Worm (Caenorhabditis elegans) whole organism, L3 larva: Measurements from ENCODE around the gene F41G3.21.

ENCODE experiments used
- ceh-16 ChIP-seq: sonication (generic microtip); optimal IDR thresholded peaks from 2 replicates; lab custom pipeline; 2017; ENCODE audit warnings: missing biosample characterization, missing genetic modification characterization
- ceh-82 ChIP-seq: fragments of 150-350 bp; optimal IDR thresholded peaks from 2 replicates; lab custom pipeline; 2014; ENCODE audit warnings: missing biosample characterization, missing genetic modification characterization
- nhr-28 ChIP-seq: fragments of 150-350 bp; optimal IDR thresholded peaks from 2 replicates; lab custom pipeline; 2014; ENCODE audit warnings: missing biosample characterization, missing genetic modification characterization

- TF ChIP-seq nhr-28: no peak
- no peak for TF ChIP-seq ceh-82 (tag; lab: Kevin White, UChicago)
- no peak for TF ChIP-seq ceh-16 (tag; lab: Kevin White, UChicago)
Measured at ce11 chrII:6729331-6729730, 23.4 kb downstream of the F41G3.21 start, which contains the start of gene T14B4.8.
